Fruit fly (Drosophila melanogaster): ENCODE data around the gene CG1077.

The CG1077 gene

dm6 chr3R:6170737-6171136 lies 3.5 kb downstream of the CG1077 start (continued):
- no peak for TF ChIP-seq abd-A (tag; optimal IDR thresholded peaks at IDR 0.05)
- no peak for TF ChIP-seq CG9609 (GFP tag; optimal IDR thresholded peaks at IDR 0.05)
- no peak for TF ChIP-seq Spps (tag; optimal IDR thresholded peaks at IDR 0.05)
- TF ChIP-seq luna (GFP tag; optimal IDR thresholded peaks at IDR 0.05), result no peak
- TF ChIP-seq Gsc (GFP tag; IDR thresholded peaks at IDR 0.05), result no peak
- no peak for TF ChIP-seq chm (GFP tag; IDR thresholded peaks at IDR 0.05)
- no peak for TF ChIP-seq zf30C (GFP tag; optimal IDR thresholded peaks at IDR 0.05)
- TF ChIP-seq Mes4 (GFP tag; optimal IDR thresholded peaks at IDR 0.05), result no peak
- peak; percentile 3 to 45 for TF ChIP-seq dpn (GFP tag; optimal IDR thresholded peaks at IDR 0.05)
- no peak for TF ChIP-seq HLH3B (GFP tag; IDR thresholded peaks at IDR 0.05)
- no peak for TF ChIP-seq CG33557 (GFP tag; optimal IDR thresholded peaks at IDR 0.05)
- TF ChIP-seq CG18599 (GFP tag; optimal IDR thresholded peaks at IDR 0.05), result no peak
- TF ChIP-seq Chrac-16 (GFP tag; optimal IDR thresholded peaks at IDR 0.05), result peak; percentile 18
- TF ChIP-seq phol (tag; optimal IDR thresholded peaks at IDR 0.05), result peak; percentile 14
- no peak for TF ChIP-seq Scr (GFP tag; IDR thresholded peaks at IDR 0.05; ENCODE audit: partially characterized antibody)
- no peak for TF ChIP-seq eyg (GFP tag; optimal IDR thresholded peaks at IDR 0.05)
- TF ChIP-seq CG12942 (GFP tag; optimal IDR thresholded peaks at IDR 0.05), result no peak
- TF ChIP-seq CG42726 (GFP tag; IDR thresholded peaks at IDR 0.05; ENCODE audit: partially characterized antibody), result peak; percentile 81
- no peak for TF ChIP-seq CG12236 (GFP tag; optimal IDR thresholded peaks at IDR 0.05)
- TF ChIP-seq CG3847 (GFP tag; IDR thresholded peaks at IDR 0.05), result 0 out of 2 replicates have a peak, but pooled peaks have one; percentile 27
- peak; percentile 53 for TF ChIP-seq Dip2 (GFP tag; IDR thresholded peaks at IDR 0.05)
- TF ChIP-seq CG13624 (GFP tag; optimal IDR thresholded peaks at IDR 0.05), result peak; percentile 5
- no peak for TF ChIP-seq Hr3 (GFP tag; optimal IDR thresholded peaks at IDR 0.05)
- no peak for TF ChIP-seq tup (GFP tag; optimal IDR thresholded peaks at IDR 0.05)
- no peak for TF ChIP-seq toy (GFP tag; IDR thresholded peaks at IDR 0.05)
- TF ChIP-seq CG8478 (optimal IDR thresholded peaks at IDR 0.05), result peak; percentile 84
- TF ChIP-seq HLH4C (GFP tag; IDR thresholded peaks at IDR 0.05; ENCODE audit: partially characterized antibody), result no peak
- peak; percentile 75 for TF ChIP-seq amos (GFP tag; IDR thresholded peaks at IDR 0.05; ENCODE audit: partially characterized antibody)
- no peak for TF ChIP-seq Aef1 (GFP tag; IDR thresholded peaks at IDR 0.05)
- TF ChIP-seq CG6654 (GFP tag; optimal IDR thresholded peaks at IDR 0.05), result no peak
- no peak for TF ChIP-seq pfk (GFP tag; optimal IDR thresholded peaks at IDR 0.05)
- no peak for TF ChIP-seq Gug (GFP tag; IDR thresholded peaks at IDR 0.05)
- no peak for TF ChIP-seq corto (GFP tag; optimal IDR thresholded peaks at IDR 0.05)
- TF ChIP-seq CG30020 (tag; optimal IDR thresholded peaks at IDR 0.05), result no peak
- no peak for TF ChIP-seq CG43689 (GFP tag; IDR thresholded peaks at IDR 0.05)
- peak; percentile 58; the same call in 1 of the 2 replicates for TF ChIP-seq slbo (GFP tag; IDR thresholded peaks at IDR 0.05)
- TF ChIP-seq CG10267 (tag; optimal IDR thresholded peaks at IDR 0.05), result peak; percentile 7
- no peak for TF ChIP-seq CG3726 (GFP tag; IDR thresholded peaks at IDR 0.05)
- TF ChIP-seq sna (GFP tag; IDR thresholded peaks at IDR 0.05; ENCODE audit: partially characterized antibody), result no peak
- no peak for TF ChIP-seq kay (GFP tag; optimal IDR thresholded peaks at IDR 0.05)
- no peak for TF ChIP-seq jing (GFP tag; optimal IDR thresholded peaks at IDR 0.05)
- no peak for TF ChIP-seq tio (GFP tag; optimal IDR thresholded peaks at IDR 0.05)
- no peak for TF ChIP-seq CG13123 (GFP tag; optimal IDR thresholded peaks at IDR 0.05)
- no peak for TF ChIP-seq ranshi (GFP tag; IDR thresholded peaks at IDR 0.05)
- TF ChIP-seq Dad (GFP tag; optimal IDR thresholded peaks at IDR 0.05), result no peak
- no peak for TF ChIP-seq gsb-n (tag; optimal IDR thresholded peaks at IDR 0.05)
- peak; percentile 16 for TF ChIP-seq HLH54F (GFP tag; optimal IDR thresholded peaks at IDR 0.05)
- no peak for TF ChIP-seq ac (GFP tag; optimal IDR thresholded peaks at IDR 0.05)
- no peak for TF ChIP-seq CG17612 (GFP tag; IDR thresholded peaks at IDR 0.05)
- no peak for TF ChIP-seq CG17568 (GFP tag; optimal IDR thresholded peaks at IDR 0.05)
- TF ChIP-seq CG9797 (GFP tag; optimal IDR thresholded peaks at IDR 0.05), result no peak
- TF ChIP-seq caup (GFP tag; optimal IDR thresholded peaks at IDR 0.05; ENCODE audit: severe bottlenecking), result no peak

Measured in whole organism, embryonic.